Worm (Caenorhabditis elegans) whole organism, L4/young adult: Measurements from ENCODE around the gene nlp-5.

Experiments used
- dao-5 ChIP-seq: sonication (generic microtip); optimal IDR thresholded peaks from 2 replicates; lab custom pipeline; 2016; ENCODE audit warnings: missing genotype, missing genetic modification characterization, moderate library complexity, missing compliant biosample characterization
- him-1 ChIP-seq: sonication (generic microtip); optimal IDR thresholded peaks from 2 replicates; lab custom pipeline; 2016; ENCODE audit warnings: missing genotype, missing genetic modification reagents, missing genetic modification characterization, missing compliant biosample characterization

DNA sequence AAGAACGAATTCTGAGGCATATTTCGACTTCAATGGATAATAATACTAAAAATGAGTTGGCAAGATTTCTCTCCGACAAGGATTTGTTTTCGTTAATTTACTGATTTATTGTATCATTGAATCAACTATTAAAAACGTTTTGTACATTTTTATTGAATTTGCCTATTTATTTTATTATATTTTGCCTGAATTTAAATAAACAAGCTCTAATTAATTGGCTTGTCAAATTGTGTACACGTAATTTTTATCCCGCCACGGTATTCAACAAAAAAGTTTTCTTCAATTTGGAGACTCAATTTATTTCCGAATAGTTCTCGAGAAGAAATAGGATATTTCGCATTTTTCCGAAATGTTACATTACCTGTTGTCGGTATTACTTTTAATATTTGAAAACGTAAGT, 5.8 kb upstream of the nlp-5 start, which contains the start of gene M110.7:
- TF ChIP-seq him-1 (tag; lab: Kevin White, UChicago), result no peak
- TF ChIP-seq dao-5 (tag; lab: Kevin White, UChicago), result no peak
